Fruit fly (Drosophila melanogaster) whole organism, pupa: ENCODE measurements around the gene GluClalpha.

Experiments used
- CG10348 ChIP-seq: fragments of 200-800 bp; sonication (Bioruptor generic); IDR thresholded peaks from 2 replicates; pipeline ENCODE4 v1.3.6; 2022; ENCODE audit warnings: missing biosample characterization, missing genetic modification characterization
- CG12605 ChIP-seq: fragments of 200-800 bp; sonication (Bioruptor generic); IDR thresholded peaks from 2 replicates; pipeline ENCODE4 v1.3.6; 2022; ENCODE audit warnings: missing biosample characterization, missing genetic modification characterization
- CG13204 ChIP-seq: fragments of 200-800 bp; sonication (Bioruptor generic); optimal IDR thresholded peaks from 2 replicates; lab custom pipeline; 2018; ENCODE audit warnings: missing biosample characterization, mild to moderate bottlenecking, missing genetic modification characterization, moderate library complexity
- CG14655 ChIP-seq: fragments of 200-800 bp; sonication (Bioruptor generic); optimal IDR thresholded peaks from 3 replicates; lab custom pipeline; 2017; ENCODE audit warnings: mild to moderate bottlenecking, missing biosample characterization, missing genetic modification reagents, missing genetic modification characterization
- CG15710 ChIP-seq: fragments of 200-800 bp; sonication (Bioruptor generic); optimal IDR thresholded peaks from 2 replicates; lab custom pipeline; 2018; ENCODE audit warnings: missing biosample characterization, mild to moderate bottlenecking, missing genetic modification characterization, moderate library complexity
- CG17806 ChIP-seq: fragments of 200-800 bp; sonication (Bioruptor generic); optimal IDR thresholded peaks from 2 replicates; lab custom pipeline; 2018; ENCODE audit warnings: missing biosample characterization, mild to moderate bottlenecking, missing genetic modification characterization, moderate library complexity
- CG32121 ChIP-seq: fragments of 200-800 bp; sonication (Bioruptor generic); IDR thresholded peaks from 2 replicates; pipeline ENCODE4 v1.3.6; 2022; ENCODE audit warnings: missing biosample characterization, missing genetic modification characterization
- CG34367 ChIP-seq: fragments of 200-800 bp; sonication (Bioruptor generic); optimal IDR thresholded peaks from 2 replicates; lab custom pipeline; 2018; ENCODE audit warnings: missing biosample characterization, mild to moderate bottlenecking, missing genetic modification characterization
- CG4496 ChIP-seq: fragments of 200-800 bp; sonication (Bioruptor generic); IDR thresholded peaks from 3 replicates; pipeline ENCODE4 v1.3.6; 2022; ENCODE audit warnings: missing biosample characterization, missing genetic modification characterization
- CG8159 ChIP-seq: fragments of 200-800 bp; sonication (Bioruptor generic); optimal IDR thresholded peaks from 3 replicates; lab custom pipeline; 2018; ENCODE audit warnings: missing biosample characterization, mild to moderate bottlenecking, missing genetic modification characterization, moderate library complexity
- CG8301 ChIP-seq: fragments of 200-800 bp; sonication (Bioruptor generic); optimal IDR thresholded peaks from 2 replicates; lab custom pipeline; 2018; ENCODE audit warnings: missing biosample characterization, mild to moderate bottlenecking, missing genetic modification characterization
- CG9948 ChIP-seq: fragments of 200-800 bp; sonication (Bioruptor generic); optimal IDR thresholded peaks from 2 replicates; lab custom pipeline; 2018; ENCODE audit warnings: missing biosample characterization, mild to moderate bottlenecking, missing genetic modification characterization, moderate library complexity
- D1 ChIP-seq: fragments of 200-800 bp; sonication (Bioruptor generic); optimal IDR thresholded peaks from 2 replicates; lab custom pipeline; 2018; ENCODE audit warnings: missing biosample characterization, mild to moderate bottlenecking, missing genetic modification characterization, moderate library complexity
- EcR ChIP-seq: fragments of 200-800 bp; sonication (Bioruptor generic); optimal IDR thresholded peaks from 3 replicates; lab custom pipeline; 2019; ENCODE audit warnings: missing biosample characterization, missing genetic modification characterization, mild to moderate bottlenecking, moderate library complexity, missing genetic modification reagents
- Ets98B ChIP-seq: fragments of 200-800 bp; sonication (Bioruptor generic); IDR thresholded peaks from 2 replicates; pipeline ENCODE4 v1.3.6; 2022; ENCODE audit warnings: missing biosample characterization, missing genetic modification characterization
- Pif1A ChIP-seq: fragments of 200-800 bp; sonication (Bioruptor generic); optimal IDR thresholded peaks from 3 replicates; lab custom pipeline; 2016; ENCODE audit warnings: missing biosample characterization, missing genetic modification characterization
- Pif1B ChIP-seq: fragments of 200-800 bp; sonication (Bioruptor generic); optimal IDR thresholded peaks from 3 replicates; lab custom pipeline; 2016; ENCODE audit warnings: missing biosample characterization, missing genetic modification characterization
- Snoo ChIP-seq: fragments of 200-800 bp; sonication (Bioruptor generic); optimal IDR thresholded peaks from 3 replicates; lab custom pipeline; 2017; ENCODE audit warnings: missing biosample characterization, mild to moderate bottlenecking, missing genetic modification characterization, inconsistent platforms
- fd96Ca ChIP-seq: fragments of 200-800 bp; sonication (Bioruptor generic); IDR thresholded peaks from 3 replicates; pipeline ENCODE4 v1.3.6; 2022; ENCODE audit warnings: missing biosample characterization, missing genetic modification characterization
- gl ChIP-seq: fragments of 200-800 bp; sonication (Bioruptor generic); optimal IDR thresholded peaks from 2 replicates; lab custom pipeline; 2018; ENCODE audit warnings: missing biosample characterization, mild to moderate bottlenecking, missing genetic modification characterization
- rn ChIP-seq: fragments of 200-800 bp; sonication (Bioruptor generic); IDR thresholded peaks from 2 replicates; pipeline ENCODE4 v1.3.6; 2022; ENCODE audit warnings: missing biosample characterization, missing genetic modification characterization

The GluClalpha gene

DNA sequence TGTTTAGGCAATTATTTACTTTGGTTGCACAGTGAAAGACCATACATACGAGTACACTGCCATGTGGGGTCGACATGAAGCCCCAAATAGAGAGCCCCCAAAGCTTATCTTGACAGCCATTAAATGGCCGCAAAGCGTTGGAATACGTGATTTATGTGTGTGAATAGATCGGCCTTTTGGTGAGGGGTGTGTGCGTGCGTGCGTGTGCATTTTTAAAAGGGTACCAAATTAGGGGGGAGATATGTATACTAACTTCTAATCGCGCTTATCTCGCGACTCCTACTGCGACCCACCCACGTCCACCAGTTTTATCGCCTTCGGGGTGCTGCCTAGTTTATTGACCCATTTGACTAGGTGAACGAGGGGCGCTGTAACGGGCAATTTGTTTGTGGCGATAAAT is 12.4 kb downstream of the GluClalpha start:
- no peak for TF ChIP-seq rn (GFP tag; lab: Robert Waterston, UW)
- TF ChIP-seq CG17806 (tag; lab: Kevin White, UChicago): no peak
- TF ChIP-seq Pif1B (GFP tag; lab: Kevin White, UChicago): no peak
- TF ChIP-seq CG9948: no peak
- TF ChIP-seq EcR (GFP tag; lab: Kevin White, UChicago): no peak

- TF ChIP-seq CG14655 (GFP tag; lab: Kevin White, UChicago): no peak
Observed at dm6 chr3R:19773125-19773524, 42.6 kb downstream of the GluClalpha start, which contains the start of gene Acsx1L. Gene Acsx1L, minus strand, starts transcription at chr3R:19773225.

- TF ChIP-seq Snoo (tag; lab: Kevin White, UChicago) (no peak), CG17806 (tag; lab: Kevin White, UChicago) (no peak), CG12605 (GFP tag; lab: Robert Waterston, UW) (no peak)
Observed at dm6 chr3R:19774149-19774548, 43.6 kb downstream of the GluClalpha start.

DNA sequence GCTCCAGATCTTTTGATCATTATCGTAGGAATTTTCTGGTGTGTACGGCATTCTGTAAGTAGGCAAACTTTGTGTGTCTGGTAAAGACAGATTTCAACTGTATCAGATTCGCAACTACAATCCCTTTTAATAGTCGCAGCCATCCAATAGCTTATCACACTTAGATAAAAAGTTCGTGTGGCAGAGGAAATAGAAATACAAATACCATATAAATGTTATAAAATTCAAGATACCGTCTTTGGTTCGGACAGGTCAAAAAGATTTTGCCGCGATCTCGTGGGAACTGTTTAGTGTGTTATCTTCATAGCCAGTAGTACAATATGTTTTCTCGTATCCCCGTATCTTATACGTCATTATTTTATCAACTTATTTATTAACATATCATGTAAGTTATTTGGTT is 46.7 kb downstream of the GluClalpha start, which contains the start of gene Acsx1R:
Gene Acsx1R (minus strand): TSS at position 101 of the 400 bp plus-strand sequence.
- no peak for TF ChIP-seq CG32121
- no peak for TF ChIP-seq CG15710 (tag; lab: Kevin White, UChicago)

- no peak for TF ChIP-seq CG8159 (tag; lab: Kevin White, UChicago)
- TF ChIP-seq CG10348 (GFP tag; lab: Robert Waterston, UW): no peak
- TF ChIP-seq gl (tag; lab: Kevin White, UChicago): no peak
- no peak for TF ChIP-seq CG8301 (tag; lab: Kevin White, UChicago)
- no peak for TF ChIP-seq CG15710 (tag; lab: Kevin White, UChicago)
- no peak for TF ChIP-seq CG32121
- TF ChIP-seq CG14655 (GFP tag; lab: Kevin White, UChicago): no peak
- TF ChIP-seq Pif1B (GFP tag; lab: Kevin White, UChicago): no peak
- TF ChIP-seq, all 21 proteins: peak for 0
Observed at dm6 chr3R:19778065-19778800, 47.7 kb downstream of the GluClalpha start, which contains the start of gene Acsx2. Gene Acsx2, plus strand, starts transcription at chr3R:19778750.

DNA sequence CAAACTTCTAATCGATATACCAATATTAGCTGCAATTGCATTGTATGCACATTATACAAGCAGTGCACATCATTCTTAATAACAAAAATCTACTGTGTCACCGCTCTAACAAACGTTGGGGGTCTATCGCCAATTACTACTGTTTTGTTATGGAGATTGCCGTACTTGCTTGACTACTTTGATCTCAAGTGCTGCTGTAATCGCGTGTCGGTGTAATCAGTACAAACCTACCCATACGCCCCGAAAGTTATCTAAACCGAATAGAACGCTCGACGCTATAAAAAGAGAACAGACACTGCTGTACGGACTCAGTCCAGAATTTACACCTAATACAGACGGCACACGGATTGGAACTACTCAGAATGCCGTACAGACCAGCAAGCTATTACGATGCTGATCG is 50.4 kb downstream of the GluClalpha start, which contains the start of gene Acsx3:
Gene Acsx3 (plus strand): TSS at position 301 of the 400 bp plus-strand sequence.
- TF ChIP-seq Ets98B: no peak
- TF ChIP-seq fd96Ca (GFP tag; lab: Robert Waterston, UW): no peak
- TF ChIP-seq Snoo (tag; lab: Kevin White, UChicago): no peak
- TF ChIP-seq CG14655 (GFP tag; lab: Kevin White, UChicago): no peak
- no peak for TF ChIP-seq CG8159 (tag; lab: Kevin White, UChicago)
- no peak for TF ChIP-seq D1
- TF ChIP-seq CG12605 (GFP tag; lab: Robert Waterston, UW): no peak
- no peak for TF ChIP-seq EcR (GFP tag; lab: Kevin White, UChicago)
- no peak for TF ChIP-seq CG15710 (tag; lab: Kevin White, UChicago)
- no peak for TF ChIP-seq CG13204
- TF ChIP-seq CG8301 (tag; lab: Kevin White, UChicago): no peak
- no peak for TF ChIP-seq CG17806 (tag; lab: Kevin White, UChicago)
- TF ChIP-seq rn (GFP tag; lab: Robert Waterston, UW): no peak

- TF ChIP-seq CG17806 (tag; lab: Kevin White, UChicago) (no peak), Pif1A (GFP tag; lab: Kevin White, UChicago) (no peak), CG4496 (GFP tag; lab: Robert Waterston, UW) (no peak), CG32121 (no peak), fd96Ca (GFP tag; lab: Robert Waterston, UW) (no peak), CG15710 (tag; lab: Kevin White, UChicago) (no peak), CG12605 (GFP tag; lab: Robert Waterston, UW) (no peak), Snoo (tag; lab: Kevin White, UChicago) (no peak), CG34367 (tag; lab: Kevin White, UChicago) (no peak), D1 (no peak), rn (GFP tag; lab: Robert Waterston, UW) (no peak), CG10348 (GFP tag; lab: Robert Waterston, UW) (no peak), CG13204 (no peak)
Observed at dm6 chr3R:19783290-19783689, 52.8 kb downstream of the GluClalpha start, which contains the start of gene Acsx4. Gene Acsx4, plus strand, starts transcription at chr3R:19783522.
